Worm (Caenorhabditis elegans): ENCODE measurements around the gene eif-3.L.

- TF ChIP-seq aly-1 (tag; optimal IDR thresholded peaks at IDR 0.05) (no peak), ama-1 (optimal IDR thresholded peaks at IDR 0.05) (no peak), sea-1 (GFP tag; conservative IDR thresholded peaks at IDR 0.05) (no peak)
Observed at ce11 chrII:5640362-5641079, 18.2 kb upstream of the eif-3.L start.
